Worm (Caenorhabditis elegans) whole organism, L4 larva: ENCODE measurements around the gene srt-63.

ENCODE experiments used
- T26A8.4 ChIP-seq: fragments of 200-800 bp; sonication (Bioruptor generic); IDR thresholded peaks from 2 replicates; pipeline ENCODE4 v1.3.6; 2022; ENCODE audit warnings: missing genetic modification characterization, missing compliant biosample characterization
- nhr-25 ChIP-seq: sonication (generic microtip); optimal IDR thresholded peaks from 2 replicates; lab custom pipeline; 2017; ENCODE audit warnings: missing genetic modification characterization, mild to moderate bottlenecking, missing compliant biosample characterization, antibody characterized with exemption, moderate library complexity, borderline replicate concordance; ENCODE audit not compliant: insufficient read depth
- nhr-76 ChIP-seq: fragments of 150-350 bp; optimal IDR thresholded peaks from 2 replicates; lab custom pipeline; 2014; ENCODE audit warnings: missing biosample characterization, missing genetic modification characterization
- skn-1 ChIP-seq: fragments of 150-350 bp; optimal IDR thresholded peaks from 2 replicates; lab custom pipeline; 2014; ENCODE audit warnings: missing biosample characterization, missing genetic modification characterization

DNA sequence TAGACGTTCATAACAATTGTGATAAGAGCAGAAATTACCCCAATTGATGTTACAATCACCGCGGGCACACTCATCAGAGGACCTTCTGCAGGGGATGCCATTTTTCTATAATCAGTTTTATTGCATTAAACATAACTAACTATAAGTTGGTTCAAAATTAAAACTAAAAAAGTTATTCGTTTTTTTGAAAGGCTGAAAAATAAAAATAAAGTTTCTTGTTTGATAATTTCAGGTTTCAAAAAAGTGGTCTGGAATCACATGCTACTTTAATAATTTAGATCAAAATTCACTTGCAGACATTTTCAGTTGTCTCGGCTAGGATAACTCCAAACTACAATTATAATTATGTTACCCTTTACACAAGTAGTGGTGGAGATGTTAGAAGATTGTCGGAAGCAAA lies 45.9 kb upstream of the srt-63 start, which contains the start of gene srbc-1:
- TF ChIP-seq skn-1 (tag; lab: Kevin White, UChicago), result no peak
- no peak for TF ChIP-seq T26A8.4 (GFP tag; lab: Robert Waterston, UW)
- TF ChIP-seq nhr-25 (tag; lab: Kevin White, UChicago), result no peak
- no peak for TF ChIP-seq nhr-76
